Fruit fly (Drosophila melanogaster): Measurements from ENCODE around the gene TfIIEbeta.
A peak's percentile ranks its signal among the peaks of the same experiment; 100 is the strongest.

- peak; percentile 6 for TF ChIP-seq Mnt (GFP tag; optimal IDR thresholded peaks at IDR 0.05)
- no peak for TF ChIP-seq CG5204 (GFP tag; optimal IDR thresholded peaks at IDR 0.05)
- no peak for TF ChIP-seq Hr96 (GFP tag; optimal IDR thresholded peaks at IDR 0.05)
- peak; percentile 54 for TF ChIP-seq CG14711 (tag; optimal IDR thresholded peaks at IDR 0.05)
- TF ChIP-seq Clk (GFP tag; optimal IDR thresholded peaks at IDR 0.05), result no peak
- no peak for TF ChIP-seq bab1 (GFP tag; optimal IDR thresholded peaks at IDR 0.05)
- peak; percentile 73 for TF ChIP-seq CG33017 (tag; optimal IDR thresholded peaks at IDR 0.05)
- no peak for TF ChIP-seq Crg-1 (GFP tag; optimal IDR thresholded peaks at IDR 0.05)
- no peak for TF ChIP-seq tj (GFP tag; optimal IDR thresholded peaks at IDR 0.05)
- TF ChIP-seq pad (GFP tag; optimal IDR thresholded peaks at IDR 0.05), result no peak
- peak; percentile 55 for TF ChIP-seq CG11617 (GFP tag; optimal IDR thresholded peaks at IDR 0.05)
- TF ChIP-seq cic (GFP tag; optimal IDR thresholded peaks at IDR 0.05), result peak; percentile 76
- peak; percentile 68 for TF ChIP-seq CG12768 (GFP tag; optimal IDR thresholded peaks at IDR 0.05)
- TF ChIP-seq ovo (GFP tag; optimal IDR thresholded peaks at IDR 0.05), result no peak
These were observed 1.8 kb downstream of the TfIIEbeta start, which contains the start of gene Hexo1 for dm6 chr3L:4288591-4289056.

All from whole organism, adult.